Fruit fly (Drosophila melanogaster) whole organism, wandering third instar larva: Measurements from ENCODE around the gene CenG1A.
A peak's percentile ranks its signal among the peaks of the same experiment; 100 is the strongest.

Source experiments
- CG32264 ChIP-seq: fragments of 200-800 bp; sonication (Bioruptor generic); optimal IDR thresholded peaks from 2 replicates; lab custom pipeline; 2016; ENCODE audit warnings: missing biosample characterization, missing genetic modification characterization
- CrebA ChIP-seq: fragments of 200-800 bp; sonication (Bioruptor generic); optimal IDR thresholded peaks from 2 replicates; lab custom pipeline; 2016; ENCODE audit warnings: missing biosample characterization, mild to moderate bottlenecking, missing genetic modification characterization, borderline replicate concordance
- Dfd ChIP-seq: fragments of >200 bp; optimal IDR thresholded peaks from 2 replicates; lab custom pipeline; 2017; ENCODE audit warnings: missing biosample characterization, missing genetic modification characterization
- HLH106 ChIP-seq: fragments of 200-800 bp; optimal IDR thresholded peaks from 3 replicates; lab custom pipeline; 2019; ENCODE audit warnings: missing biosample characterization, mild to moderate bottlenecking, missing genetic modification characterization, moderate library complexity
- Hnf4 ChIP-seq: fragments of 200-800 bp; sonication (Bioruptor generic); optimal IDR thresholded peaks from 2 replicates; lab custom pipeline; 2016; ENCODE audit warnings: missing biosample characterization, mild to moderate bottlenecking, missing genetic modification characterization
- Hr78 ChIP-seq: fragments of >200 bp; optimal IDR thresholded peaks from 2 replicates; lab custom pipeline; 2017; ENCODE audit warnings: missing biosample characterization, missing genetic modification characterization
- Hr83 ChIP-seq: fragments of 200-300 bp; sonication (Bioruptor generic); optimal IDR thresholded peaks from 2 replicates; lab custom pipeline; 2016; ENCODE audit warnings: missing biosample characterization, mild to moderate bottlenecking, missing genetic modification characterization, moderate library complexity; ENCODE audit not compliant: poor library complexity, severe bottlenecking
- Jra ChIP-seq: sonication (Bioruptor generic); optimal IDR thresholded peaks from 2 replicates; lab custom pipeline; 2016; ENCODE audit warnings: missing biosample characterization, missing genetic modification characterization
- Mio ChIP-seq: sonication (Bioruptor generic); optimal IDR thresholded peaks from 2 replicates; lab custom pipeline; 2016; ENCODE audit warnings: missing biosample characterization, missing genetic modification characterization
- Myc ChIP-seq: fragments of >200 bp; optimal IDR thresholded peaks from 2 replicates; lab custom pipeline; 2017
- OdsH ChIP-seq: fragments of 200-800 bp; sonication (Bioruptor generic); optimal IDR thresholded peaks from 2 replicates; lab custom pipeline; 2016; ENCODE audit warnings: missing biosample characterization, mild to moderate bottlenecking, missing genetic modification characterization
- Rel ChIP-seq, 2 experiments: fragments of 200-800 bp; sonication (Bioruptor generic) in 1 of 2; optimal IDR thresholded peaks; 2 replicates in 1 of 2; 3 replicates in 1 of 2; lab custom pipeline; 2016 to 2019; ENCODE audit warnings: mild to moderate bottlenecking in 2 of 2, missing biosample characterization in 2 of 2, missing genetic modification characterization in 2 of 2, moderate library complexity in 1 of 2
- Sp1 ChIP-seq: fragments of 200-800 bp; sonication (Bioruptor generic); optimal IDR thresholded peaks from 3 replicates; lab custom pipeline; 2019; ENCODE audit warnings: missing biosample characterization, mild to moderate bottlenecking, missing genetic modification characterization, moderate library complexity
- Vsx2 ChIP-seq: fragments of 200-300, 225-300 bp; sonication (Bioruptor generic); optimal IDR thresholded peaks from 2 replicates; lab custom pipeline; 2018; ENCODE audit warnings: missing biosample characterization, missing genetic modification characterization; ENCODE audit not compliant: partially characterized antibody
- br ChIP-seq: fragments of 200-800 bp; sonication (Bioruptor generic); optimal IDR thresholded peaks from 2 replicates; lab custom pipeline; 2016; ENCODE audit warnings: missing biosample characterization, missing genetic modification characterization
- brk ChIP-seq: fragments of 200-800 bp; sonication (Bioruptor generic); optimal IDR thresholded peaks from 2 replicates; lab custom pipeline; 2016; ENCODE audit warnings: missing biosample characterization, mild to moderate bottlenecking, missing genetic modification characterization
- dl ChIP-seq, 2 experiments: fragments of 175-275, 200-275 bp in 1 of 2; fragments of 200-275 bp in 1 of 2; sonication (Bioruptor generic); optimal IDR thresholded peaks; lab custom pipeline; 2018; ENCODE audit warnings: mild to moderate bottlenecking in 2 of 2, missing biosample characterization in 2 of 2, missing genetic modification characterization in 2 of 2, moderate library complexity in 2 of 2; ENCODE audit not compliant: partially characterized antibody in 2 of 2, insufficient read depth in 1 of 2
- dsf ChIP-seq: sonication (Bioruptor generic); optimal IDR thresholded peaks from 2 replicates; lab custom pipeline; 2016; ENCODE audit warnings: missing biosample characterization, missing genetic modification characterization, borderline replicate concordance
- ey ChIP-seq: fragments of 200-800 bp; sonication (Bioruptor generic); optimal IDR thresholded peaks from 2 replicates; lab custom pipeline; 2016; ENCODE audit warnings: missing biosample characterization, missing genetic modification characterization
- foxo ChIP-seq, 2 experiments: fragments of 200-800 bp; sonication (Bioruptor generic); optimal IDR thresholded peaks; 2 replicates in 1 of 2; 3 replicates in 1 of 2; lab custom pipeline; 2016 to 2017; ENCODE audit warnings: missing biosample characterization in 2 of 2, missing genetic modification characterization in 2 of 2
- fru ChIP-seq: fragments of 200-800 bp; sonication (Bioruptor generic); optimal IDR thresholded peaks from 3 replicates; lab custom pipeline; 2016; ENCODE audit warnings: missing biosample characterization, mild to moderate bottlenecking, missing genetic modification characterization
- h ChIP-seq: fragments of 200-800 bp; sonication (Bioruptor generic); optimal IDR thresholded peaks from 3 replicates; lab custom pipeline; 2016; ENCODE audit warnings: missing biosample characterization, mild to moderate bottlenecking, missing genetic modification characterization
- jim ChIP-seq: fragments of 175-275, 200-325 bp; sonication (Bioruptor generic); optimal IDR thresholded peaks from 2 replicates; lab custom pipeline; 2016; ENCODE audit warnings: missing biosample characterization, mild to moderate bottlenecking, missing genetic modification characterization
- lola ChIP-seq: fragments of >200 bp; optimal IDR thresholded peaks from 2 replicates; lab custom pipeline; 2017; ENCODE audit warnings: missing biosample characterization, missing genetic modification characterization
- psq ChIP-seq: fragments of 200-800 bp; sonication (Bioruptor generic); optimal IDR thresholded peaks from 3 replicates; lab custom pipeline; 2017; ENCODE audit warnings: missing biosample characterization, mild to moderate bottlenecking, missing genetic modification characterization, moderate library complexity
- rgr ChIP-seq: fragments of 200-800 bp; sonication (Bioruptor generic); optimal IDR thresholded peaks from 3 replicates; lab custom pipeline; 2016; ENCODE audit warnings: missing biosample characterization, mild to moderate bottlenecking, missing genetic modification characterization
- sage ChIP-seq: fragments of 200-800 bp; sonication (Bioruptor generic); optimal IDR thresholded peaks from 2 replicates; lab custom pipeline; 2016; ENCODE audit warnings: missing biosample characterization, mild to moderate bottlenecking, missing genetic modification characterization
- sv ChIP-seq: fragments of 200-800 bp; sonication (Bioruptor generic); optimal IDR thresholded peaks from 3 replicates; lab custom pipeline; 2016; ENCODE audit warnings: missing biosample characterization, missing genetic modification characterization
- tai ChIP-seq: sonication (Bioruptor generic); optimal IDR thresholded peaks from 2 replicates; lab custom pipeline; 2016; ENCODE audit warnings: missing biosample characterization, missing genetic modification characterization

The CenG1A gene

DNA sequence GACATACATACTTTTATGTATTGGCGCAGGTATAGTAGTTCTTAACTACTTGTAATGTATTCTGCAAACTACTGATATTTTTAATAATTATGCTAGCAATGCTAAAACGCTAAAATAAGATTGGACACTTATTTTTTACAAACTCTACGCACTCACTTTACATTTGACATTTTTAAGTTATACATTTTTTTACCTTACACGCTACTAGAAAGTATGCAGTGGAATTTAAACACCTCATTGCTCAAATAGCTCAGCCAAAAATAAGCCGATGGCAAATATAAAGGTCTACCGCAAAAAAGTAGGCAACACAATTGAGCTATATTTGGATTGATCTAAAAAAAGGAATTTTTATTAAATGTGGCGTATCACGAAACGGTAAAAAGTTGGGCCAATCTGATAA, 6.7 kb downstream of the CenG1A start:
- TF ChIP-seq Mio (GFP tag; lab: Kevin White, UChicago) (no peak), Vsx2 (GFP tag; lab: Kevin White, UChicago) (no peak), sage (no peak), tai (GFP tag; lab: Kevin White, UChicago) (peak; percentile 31), CG32264 (no peak), ey (GFP tag; lab: Kevin White, UChicago) (no peak), Myc (lab: Kevin White, UChicago) (peak; percentile 91)

DNA sequence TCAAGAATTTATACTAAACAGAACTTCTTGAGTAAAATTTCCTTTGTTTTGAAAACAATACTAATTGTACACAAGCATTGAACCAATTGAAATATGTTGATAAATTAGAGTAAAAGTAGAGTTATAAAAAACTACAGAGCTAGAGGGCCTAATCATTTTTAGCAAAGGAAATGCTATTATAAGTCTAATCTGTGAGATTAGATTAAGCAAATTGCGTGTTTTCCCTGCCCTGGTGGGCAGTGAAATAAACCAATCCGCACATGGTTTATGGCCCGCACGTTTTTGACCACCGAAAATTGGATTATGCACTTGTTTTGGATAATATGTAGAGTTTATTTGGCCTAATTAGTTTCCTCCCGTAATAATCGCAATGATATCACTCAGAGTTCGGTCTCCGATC, 7.2 kb downstream of the CenG1A start:
- TF ChIP-seq Vsx2 (GFP tag; lab: Kevin White, UChicago) (no peak), OdsH (GFP tag; lab: Kevin White, UChicago) (no peak), jim (no peak), sv (GFP tag; lab: Kevin White, UChicago) (no peak)
- TF ChIP-seq, all 38 proteins: peak for 0

dm6 chr2L:13843692-13844284, 8.4 kb downstream of the CenG1A start, which contains the start of gene CG33306:
Gene CG33306, minus strand, starts transcription at chr2L:13843742.
- no peak for TF ChIP-seq jim
- peak; percentile 50 for TF ChIP-seq OdsH (GFP tag; lab: Kevin White, UChicago)
- TF ChIP-seq dsf (GFP tag; lab: Kevin White, UChicago): no peak
- TF ChIP-seq sage: no peak
- peak in 1 of 2 experiments; percentile 61 for TF ChIP-seq foxo (GFP tag; optimal IDR thresholded peaks at IDR 0.05; lab: Kevin White, UChicago)
- no peak for TF ChIP-seq dl (GFP tag; optimal IDR thresholded peaks at IDR 0.05; lab: Kevin White, UChicago; ENCODE audit: insufficient read depth in 1 of 2, partially characterized antibody in 2 of 2)
- TF ChIP-seq psq (GFP tag; lab: Kevin White, UChicago): peak; percentile 18
- TF ChIP-seq h (GFP tag; lab: Kevin White, UChicago): peak; percentile 53
- TF ChIP-seq Hr78: no peak
- peak; percentile 39 for TF ChIP-seq rgr (GFP tag; lab: Kevin White, UChicago)
- TF ChIP-seq HLH106 (tag; lab: Kevin White, UChicago): peak; percentile 57
- no peak for TF ChIP-seq Rel (GFP tag; optimal IDR thresholded peaks at IDR 0.05; lab: Kevin White, UChicago)
- peak; percentile 20 for TF ChIP-seq Rel (tag; optimal IDR thresholded peaks at IDR 0.05; lab: Kevin White, UChicago)
- peak; percentile 50 for TF ChIP-seq brk (GFP tag; lab: Kevin White, UChicago)
- peak; percentile 62 for TF ChIP-seq Sp1 (GFP tag; lab: Kevin White, UChicago)
- peak; percentile 26 for TF ChIP-seq fru (GFP tag; lab: Kevin White, UChicago)

- TF ChIP-seq Hnf4 (GFP tag; lab: Kevin White, UChicago): peak; percentile 58
- TF ChIP-seq Dfd: no peak
- TF ChIP-seq br: peak; percentile 51
- no peak for TF ChIP-seq fru (GFP tag; lab: Kevin White, UChicago)
- peak; percentile 71 for TF ChIP-seq Hr83 (GFP tag; lab: Kevin White, UChicago)
- TF ChIP-seq rgr (GFP tag; lab: Kevin White, UChicago): peak; percentile 7
- no peak for TF ChIP-seq ey (GFP tag; lab: Kevin White, UChicago)
- TF ChIP-seq Jra (GFP tag; lab: Kevin White, UChicago): peak; percentile 61
- peak; percentile 67 for TF ChIP-seq h (GFP tag; lab: Kevin White, UChicago)
- peak; percentile 15 for TF ChIP-seq OdsH (GFP tag; lab: Kevin White, UChicago)
- TF ChIP-seq Vsx2 (GFP tag; lab: Kevin White, UChicago): peak; percentile 42
- no peak for TF ChIP-seq Myc (lab: Kevin White, UChicago)
- peak; percentile 36 for TF ChIP-seq jim
- no peak for TF ChIP-seq Rel (GFP tag; optimal IDR thresholded peaks at IDR 0.05; lab: Kevin White, UChicago)
- peak; percentile 23 for TF ChIP-seq Rel (tag; optimal IDR thresholded peaks at IDR 0.05; lab: Kevin White, UChicago)
- TF ChIP-seq foxo (GFP tag; optimal IDR thresholded peaks at IDR 0.05; lab: Kevin White, UChicago): peak in 1 of 2 experiments; percentile 5
- TF ChIP-seq lola: no peak
- peak; percentile 57 for TF ChIP-seq CrebA (GFP tag; lab: Kevin White, UChicago)
Observed at dm6 chr2L:13845178-13845577, 9.8 kb downstream of the CenG1A start, which contains the start of gene CG8997. Gene CG8997, minus strand, starts transcription at chr2L:13845325.
